Fruit fly (Drosophila melanogaster): ENCODE data around the gene Kap-alpha3.

Gene Kap-alpha3

DNA sequence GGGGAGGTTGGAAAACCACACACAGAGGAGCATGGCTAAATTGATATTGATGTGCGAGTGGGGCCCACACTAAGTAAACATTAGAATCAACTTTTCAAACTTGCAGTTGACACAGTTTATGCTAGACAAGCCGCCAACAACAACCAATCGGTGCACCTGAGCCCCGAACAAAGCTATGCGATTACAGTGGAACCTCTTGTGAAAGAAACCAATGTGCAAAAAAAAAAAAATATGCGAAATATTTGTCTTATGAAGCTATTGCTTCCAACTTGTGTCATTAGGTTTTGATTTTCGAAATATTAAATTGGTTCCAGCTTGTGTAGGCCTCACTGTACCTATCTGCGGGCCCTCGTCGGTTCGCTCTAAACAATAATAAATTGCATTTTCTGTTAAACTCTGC lies 40.8 kb upstream of the Kap-alpha3 start (continued):
- peak; percentile 94 for TF ChIP-seq Eip78C (GFP tag)
- TF ChIP-seq CG8319 (GFP tag; optimal IDR thresholded peaks at IDR 0.05) = peak; percentile 34
- peak; percentile 67 for TF ChIP-seq CG11762 (GFP tag; optimal IDR thresholded peaks at IDR 0.05; ENCODE audit: insufficient read depth)
- peak; percentile 46 for TF ChIP-seq esn (GFP tag; optimal IDR thresholded peaks at IDR 0.05)
- TF ChIP-seq CG8632 (GFP tag; optimal IDR thresholded peaks at IDR 0.05) = peak; percentile 34
- TF ChIP-seq fkh (GFP tag; optimal IDR thresholded peaks at IDR 0.05) = peak; percentile 9
- peak; percentile 35 for TF ChIP-seq CG3032 (tag; optimal IDR thresholded peaks at IDR 0.05)
- no peak for TF ChIP-seq fd85E (GFP tag; optimal IDR thresholded peaks at IDR 0.05)
- TF ChIP-seq Blimp-1 (GFP tag; optimal IDR thresholded peaks at IDR 0.05) = no peak
- TF ChIP-seq CG8119 (GFP tag; IDR thresholded peaks at IDR 0.05) = peak; percentile 87
- TF ChIP-seq CG31627 (GFP tag; optimal IDR thresholded peaks at IDR 0.05) = peak; percentile 56

DNA sequence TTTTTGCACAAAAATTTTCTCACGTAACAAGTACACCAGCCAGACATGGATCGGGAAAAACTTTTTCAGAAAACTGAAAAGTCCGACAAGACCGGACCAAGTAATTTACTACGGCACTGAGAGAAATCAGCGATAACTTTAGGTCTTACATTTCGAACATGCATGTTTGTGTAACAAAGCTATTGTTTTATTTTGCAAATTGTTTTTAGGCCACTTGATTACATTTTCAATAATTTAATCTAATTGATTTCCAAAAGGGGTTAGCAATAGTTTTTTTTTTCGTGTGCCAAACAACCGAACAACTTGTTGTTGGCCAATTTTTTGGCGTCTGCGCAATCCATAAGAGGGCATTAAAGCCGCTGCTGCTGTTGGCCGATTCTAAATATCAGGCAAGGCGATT lies 35.6 kb upstream of the Kap-alpha3 start:
- TF ChIP-seq Ets96B (tag; optimal IDR thresholded peaks at IDR 0.05) (peak; percentile 41), eg (GFP tag; IDR thresholded peaks at IDR 0.05) (peak; percentile 96), CG6808 (GFP tag; optimal IDR thresholded peaks at IDR 0.05) (peak; percentile 20), CG34406 (GFP tag; optimal IDR thresholded peaks at IDR 0.05) (peak; percentile 75), fd85E (GFP tag; optimal IDR thresholded peaks at IDR 0.05) (peak; percentile 57), esn (GFP tag; optimal IDR thresholded peaks at IDR 0.05) (peak; percentile 92), CG3919 (GFP tag; optimal IDR thresholded peaks at IDR 0.05) (peak; percentile 89), Eip78C (GFP tag) (peak; percentile 96), acj6 (GFP tag; optimal IDR thresholded peaks at IDR 0.05) (peak; percentile 84), CG7368 (GFP tag; optimal IDR thresholded peaks at IDR 0.05) (peak; percentile 74), CG1621 (tag; optimal IDR thresholded peaks at IDR 0.05) (no peak), OdsH (GFP tag; optimal IDR thresholded peaks at IDR 0.05) (peak; percentile 87), CG6163 (GFP tag; IDR thresholded peaks at IDR 0.05) (peak; percentile 93), CG16779 (tag; optimal IDR thresholded peaks at IDR 0.05) (peak; percentile 68), pdm3 (GFP tag; optimal IDR thresholded peaks at IDR 0.05) (peak; percentile 88), CG11762 (GFP tag; optimal IDR thresholded peaks at IDR 0.05; ENCODE audit: insufficient read depth) (peak; percentile 81), Eip93F (GFP tag; optimal IDR thresholded peaks at IDR 0.05) (peak; percentile 78), svp (GFP tag) (peak; percentile 95), Smox (GFP tag; optimal IDR thresholded peaks at IDR 0.05) (peak; percentile 83), CG32006 (GFP tag; optimal IDR thresholded peaks at IDR 0.05) (peak; percentile 88), CG3032 (tag; optimal IDR thresholded peaks at IDR 0.05) (peak; percentile 40), Blimp-1 (GFP tag; optimal IDR thresholded peaks at IDR 0.05) (peak; percentile 65), Ets21C (GFP tag; optimal IDR thresholded peaks at IDR 0.05) (peak; percentile 78), CG6792 (GFP tag; optimal IDR thresholded peaks at IDR 0.05) (peak; percentile 79), fd59A (GFP tag; optimal IDR thresholded peaks at IDR 0.05) (no peak), fkh (GFP tag; optimal IDR thresholded peaks at IDR 0.05) (no peak), spab (GFP tag; optimal IDR thresholded peaks at IDR 0.05) (peak; percentile 32), CG11294 (GFP tag; IDR thresholded peaks at IDR 0.05) (peak; percentile 89), salr (GFP tag; optimal IDR thresholded peaks at IDR 0.05) (peak in 1 of 2 experiments; percentile 65), CG15336 (GFP tag; IDR thresholded peaks at IDR 0.05) (peak; percentile 94), cyc (GFP tag; optimal IDR thresholded peaks at IDR 0.05) (peak; percentile 89), Hr39 (GFP tag; optimal IDR thresholded peaks at IDR 0.05) (peak; percentile 90), vri (GFP tag; optimal IDR thresholded peaks at IDR 0.05) (peak; percentile 76), CG10631 (GFP tag; optimal IDR thresholded peaks at IDR 0.05) (peak; percentile 76), ss (GFP tag; optimal IDR thresholded peaks at IDR 0.05) (peak in 1 of 2 experiments; percentile 28), Lpt (GFP tag; optimal IDR thresholded peaks at IDR 0.05) (peak; percentile 80), Sox102F (GFP tag; optimal IDR thresholded peaks at IDR 0.05) (peak; percentile 91), CG8319 (GFP tag; optimal IDR thresholded peaks at IDR 0.05) (peak; percentile 68), CG8119 (GFP tag; IDR thresholded peaks at IDR 0.05) (peak; percentile 93), dsx (GFP tag; optimal IDR thresholded peaks at IDR 0.05; ENCODE audit: poor library complexity, severe bottlenecking) (peak; percentile 3), CG4318 (GFP tag; optimal IDR thresholded peaks at IDR 0.05) (peak; percentile 66), net (GFP tag; optimal IDR thresholded peaks at IDR 0.05) (peak; percentile 85), Hr38 (GFP tag; optimal IDR thresholded peaks at IDR 0.05) (no peak), CG10669 (GFP tag; optimal IDR thresholded peaks at IDR 0.05) (peak; percentile 48), Sox14 (GFP tag; optimal IDR thresholded peaks at IDR 0.05) (peak; percentile 84), CG6854 (GFP tag; optimal IDR thresholded peaks at IDR 0.05) (peak; percentile 66)
